Fruit fly (Drosophila melanogaster): Measurements from ENCODE around the gene CG42322.
A peak's percentile ranks its signal among the peaks of the same experiment; 100 is the strongest.

Gene CG42322

dm6 chr3R:20778285-20778926 is 38.5 kb downstream of the CG42322 start (continued):
- TF ChIP-seq CG3407 (GFP tag; optimal IDR thresholded peaks at IDR 0.05): no peak
- TF ChIP-seq jigr1 (GFP tag; IDR thresholded peaks at IDR 0.05): no peak
- TF ChIP-seq CG1529 (GFP tag; optimal IDR thresholded peaks at IDR 0.05): no peak
- no peak for TF ChIP-seq CG3163 (GFP tag; optimal IDR thresholded peaks at IDR 0.05)
- no peak for TF ChIP-seq HLH54F (GFP tag; optimal IDR thresholded peaks at IDR 0.05)
- TF ChIP-seq CG17802 (tag; optimal IDR thresholded peaks at IDR 0.05): no peak
- no peak for TF ChIP-seq pita (GFP tag; optimal IDR thresholded peaks at IDR 0.05)
- TF ChIP-seq BtbVII (GFP tag; optimal IDR thresholded peaks at IDR 0.05): no peak
- TF ChIP-seq CHES-1-like (GFP tag; optimal IDR thresholded peaks at IDR 0.05): no peak
- no peak for TF ChIP-seq CG12236 (GFP tag; optimal IDR thresholded peaks at IDR 0.05)
- no peak for TF ChIP-seq dpn (GFP tag; optimal IDR thresholded peaks at IDR 0.05)
- TF ChIP-seq Ptx1 (GFP tag; IDR thresholded peaks at IDR 0.05): no peak
- no peak for TF ChIP-seq CG17385 (GFP tag; optimal IDR thresholded peaks at IDR 0.05)
- no peak for TF ChIP-seq CG15696 (tag; optimal IDR thresholded peaks at IDR 0.05)
- no peak for TF ChIP-seq fu2 (GFP tag; optimal IDR thresholded peaks at IDR 0.05)
- no peak for TF ChIP-seq hb (GFP tag; IDR thresholded peaks at IDR 0.05; ENCODE audit: partially characterized antibody)
- TF ChIP-seq ranshi (GFP tag; IDR thresholded peaks at IDR 0.05): no peak
- TF ChIP-seq CG13287 (GFP tag; IDR thresholded peaks at IDR 0.05; ENCODE audit: partially characterized antibody): no peak
- no peak for TF ChIP-seq CG12219 (GFP tag; optimal IDR thresholded peaks at IDR 0.05)
- TF ChIP-seq Xrp1 (GFP tag; IDR thresholded peaks at IDR 0.05): no peak
- no peak for TF ChIP-seq HHEX (GFP tag; optimal IDR thresholded peaks at IDR 0.05)
- TF ChIP-seq Atf3 (GFP tag; optimal IDR thresholded peaks at IDR 0.05): no peak
- no peak for TF ChIP-seq Chrac-16 (GFP tag; optimal IDR thresholded peaks at IDR 0.05)
- no peak for TF ChIP-seq CG4282 (GFP tag; optimal IDR thresholded peaks at IDR 0.05)
- no peak for TF ChIP-seq tin (GFP tag; optimal IDR thresholded peaks at IDR 0.05)
- peak; percentile 98 for TF ChIP-seq nom (GFP tag; optimal IDR thresholded peaks at IDR 0.05)
- no peak for TF ChIP-seq YL-1 (GFP tag; optimal IDR thresholded peaks at IDR 0.05)
- TF ChIP-seq Fer3 (tag; optimal IDR thresholded peaks at IDR 0.05): no peak
- TF ChIP-seq sc (optimal IDR thresholded peaks at IDR 0.05): no peak
- TF ChIP-seq sc (GFP tag; optimal IDR thresholded peaks at IDR 0.05): no peak
- TF ChIP-seq Myb (GFP tag; optimal IDR thresholded peaks at IDR 0.05): no peak
- no peak for TF ChIP-seq ato (GFP tag; IDR thresholded peaks at IDR 0.05; ENCODE audit: partially characterized antibody)
- TF ChIP-seq fd64A (GFP tag; optimal IDR thresholded peaks at IDR 0.05): no peak
- TF ChIP-seq nerfin-2 (GFP tag; IDR thresholded peaks at IDR 0.05; ENCODE audit: partially characterized antibody): no peak
- TF ChIP-seq bsh (GFP tag; optimal IDR thresholded peaks at IDR 0.05): peak in 1 of 2 experiments; percentile 91
- TF ChIP-seq CG7928 (GFP tag; optimal IDR thresholded peaks at IDR 0.05): no peak
- no peak for TF ChIP-seq org-1 (GFP tag; optimal IDR thresholded peaks at IDR 0.05)
- TF ChIP-seq TFAM (GFP tag; optimal IDR thresholded peaks at IDR 0.05): no peak
- no peak for TF ChIP-seq Dad (GFP tag; optimal IDR thresholded peaks at IDR 0.05)
- no peak for TF ChIP-seq run (tag; optimal IDR thresholded peaks at IDR 0.05)
- TF ChIP-seq toy (GFP tag; IDR thresholded peaks at IDR 0.05): no peak
- peak; percentile 99 for TF ChIP-seq Drgx (GFP tag; IDR thresholded peaks at IDR 0.05)
- no peak for TF ChIP-seq nau (GFP tag; optimal IDR thresholded peaks at IDR 0.05)
- TF ChIP-seq Adf1 (GFP tag; IDR thresholded peaks at IDR 0.05): no peak
- no peak for TF ChIP-seq CG2202 (tag; optimal IDR thresholded peaks at IDR 0.05)
- no peak for TF ChIP-seq peb (GFP tag; IDR thresholded peaks at IDR 0.05)
- peak; percentile 3 to 29 for TF ChIP-seq Trl (optimal IDR thresholded peaks at IDR 0.05)
- TF ChIP-seq Trl (GFP tag; optimal IDR thresholded peaks at IDR 0.05): no peak
- no peak for TF ChIP-seq fd96Cb (tag; optimal IDR thresholded peaks at IDR 0.05)
- no peak for TF ChIP-seq Med (GFP tag)
- TF ChIP-seq cg (GFP tag; optimal IDR thresholded peaks at IDR 0.05): peak; percentile 41

Data from whole organism, embryonic.